Worm (Caenorhabditis elegans) whole organism, L4 larva: ENCODE data around the gene F46H5.5.

Source experiments
- F49E8.2 ChIP-seq: sonication (generic microtip); optimal IDR thresholded peaks from 2 replicates; lab custom pipeline; 2016; ENCODE audit warnings: missing compliant biosample characterization, mild to moderate bottlenecking, missing genetic modification characterization, borderline replicate concordance
- T20F7.1 ChIP-seq: fragments of 200-800 bp; sonication (Bioruptor generic); optimal IDR thresholded peaks from 2 replicates; lab custom pipeline; 2018; ENCODE audit warnings: mild to moderate bottlenecking, missing genetic modification characterization, missing compliant biosample characterization
- Y5F2A.4 ChIP-seq: fragments of 200-800 bp; sonication (Bioruptor generic); optimal IDR thresholded peaks from 2 replicates; lab custom pipeline; 2018; ENCODE audit warnings: mild to moderate bottlenecking, missing genetic modification characterization, missing compliant biosample characterization
- ZK337.2 ChIP-seq: fragments of 200-800 bp; sonication (Bioruptor generic); IDR thresholded peaks from 2 replicates; pipeline ENCODE4 v1.3.6; 2022; ENCODE audit warnings: missing genetic modification reagents, missing genetic modification characterization, missing compliant biosample characterization
- aha-1 ChIP-seq: fragments of 150-350 bp; peaks from one replicate; lab custom pipeline; 2014; ENCODE audit warnings: missing biosample characterization, missing genetic modification characterization
- aly-2 ChIP-seq: sonication (generic microtip); optimal IDR thresholded peaks from 2 replicates; lab custom pipeline; 2018; ENCODE audit warnings: missing biosample characterization, missing genetic modification characterization
- attf-4 ChIP-seq: sonication (generic microtip); optimal IDR thresholded peaks from 3 replicates; lab custom pipeline; 2017; ENCODE audit warnings: missing biosample characterization, missing genetic modification characterization
- ceh-20 ChIP-seq: fragments of 200-800 bp; sonication (Bioruptor generic); IDR thresholded peaks from 2 replicates; pipeline ENCODE4 v1.3.6; 2022; ENCODE audit warnings: missing genetic modification reagents, missing genetic modification characterization, missing compliant biosample characterization
- ceh-28 ChIP-seq: fragments of 150-350 bp; optimal IDR thresholded peaks from 2 replicates; lab custom pipeline; 2014; ENCODE audit warnings: missing biosample characterization, missing genetic modification reagents, missing genetic modification characterization
- ceh-62 ChIP-seq: sonication (generic microtip); optimal IDR thresholded peaks from 2 replicates; lab custom pipeline; 2017; ENCODE audit warnings: missing biosample characterization, missing genetic modification characterization
- ctbp-1 ChIP-seq: fragments of 200-800 bp; sonication (Bioruptor generic); IDR thresholded peaks from 2 replicates; pipeline ENCODE4 v1.3.6; 2022; ENCODE audit warnings: missing genetic modification reagents, missing genetic modification characterization, missing compliant biosample characterization
- daf-12 ChIP-seq: fragments of 150-350 bp; optimal IDR thresholded peaks from 2 replicates; lab custom pipeline; 2014; ENCODE audit warnings: missing biosample characterization, missing genetic modification reagents, missing genetic modification characterization
- daf-16 ChIP-seq, 3 experiments: sonication (generic microtip); optimal IDR thresholded peaks; 2 replicates each; lab custom pipeline; 2016 to 2017; ENCODE audit warnings: missing genetic modification characterization in 3 of 3, missing genetic modification reagents in 3 of 3, mild to moderate bottlenecking in 2 of 3, missing compliant biosample characterization in 2 of 3, missing biosample characterization in 1 of 3, moderate library complexity in 1 of 3
- dmd-6 ChIP-seq: fragments of 200-800 bp; sonication (Bioruptor generic); IDR thresholded peaks from 2 replicates; pipeline ENCODE4 v1.3.6; 2022; ENCODE audit warnings: missing genetic modification reagents, missing genetic modification characterization, missing compliant biosample characterization
- dpl-1 ChIP-seq: fragments of 150-350 bp; optimal IDR thresholded peaks from 2 replicates; lab custom pipeline; 2014; ENCODE audit warnings: missing biosample characterization, missing genetic modification reagents, missing genetic modification characterization
- duxl-1 ChIP-seq: sonication (generic microtip); optimal IDR thresholded peaks from 2 replicates; lab custom pipeline; 2016; ENCODE audit warnings: mild to moderate bottlenecking, missing genetic modification characterization, moderate library complexity, missing compliant biosample characterization; ENCODE audit not compliant: poor library complexity
- dve-1 ChIP-seq: sonication (generic microtip); optimal IDR thresholded peaks from 2 replicates; lab custom pipeline; 2017; ENCODE audit warnings: antibody characterized with exemption, mild to moderate bottlenecking, missing genetic modification characterization, missing compliant biosample characterization; ENCODE audit not compliant: insufficient read depth
- hif-1 ChIP-seq, 2 experiments: sonication (generic microtip); optimal IDR thresholded peaks; 2 replicates each; lab custom pipeline; 2016 to 2017; ENCODE audit warnings: missing compliant biosample characterization in 2 of 2, missing genetic modification characterization in 2 of 2, missing genetic modification reagents in 2 of 2, missing genotype in 2 of 2, mild to moderate bottlenecking in 1 of 2
- hlh-11 ChIP-seq: fragments of 200-800 bp; sonication (Bioruptor generic); optimal IDR thresholded peaks from 2 replicates; lab custom pipeline; 2018; ENCODE audit warnings: mild to moderate bottlenecking, missing genetic modification characterization, missing compliant biosample characterization
- hlh-30 ChIP-seq: sonication (generic microtip); optimal IDR thresholded peaks from 2 replicates; lab custom pipeline; 2017; ENCODE audit warnings: antibody characterized with exemption, mild to moderate bottlenecking, missing genetic modification characterization, missing compliant biosample characterization; ENCODE audit not compliant: insufficient read depth
- hmg-1.1 ChIP-seq: fragments of 200-800 bp; sonication (Bioruptor generic); IDR thresholded peaks from 2 replicates; pipeline ENCODE4 v1.3.6; 2022; ENCODE audit warnings: missing genetic modification reagents, missing genetic modification characterization, missing compliant biosample characterization
- lim-7 ChIP-seq: fragments of 200-800 bp; sonication (Bioruptor generic); IDR thresholded peaks from 2 replicates; pipeline ENCODE4 v1.3.6; 2022; ENCODE audit warnings: missing genetic modification characterization, missing compliant biosample characterization
- lin-1 ChIP-seq: fragments of 200-800 bp; sonication (Bioruptor generic); IDR thresholded peaks from 2 replicates; pipeline ENCODE4 v1.3.6; 2022; ENCODE audit warnings: missing genetic modification reagents, missing genetic modification characterization, missing compliant biosample characterization
- lin-15B ChIP-seq: fragments of 150-350 bp; sonication (generic microtip); optimal IDR thresholded peaks from 3 replicates; lab custom pipeline; 2014; ENCODE audit warnings: missing biosample characterization, missing genetic modification characterization
- lin-38 ChIP-seq: fragments of 200-800 bp; sonication (Bioruptor generic); IDR thresholded peaks from 2 replicates; pipeline ENCODE4 v1.3.6; 2022; ENCODE audit warnings: missing genetic modification reagents, missing genetic modification characterization, missing compliant biosample characterization
- madf-9 ChIP-seq: fragments of 200-800 bp; sonication (Bioruptor generic); conservative IDR thresholded peaks from 2 replicates; pipeline ENCODE4 v1.3.6; 2022; ENCODE audit warnings: missing genetic modification reagents, missing genetic modification characterization, missing compliant biosample characterization
- mdl-1 ChIP-seq, 2 experiments: fragments of 150-350 bp in 1 of 2; sonication (generic microtip) in 1 of 2; optimal IDR thresholded peaks; 2 replicates each; lab custom pipeline; 2014 to 2017; ENCODE audit warnings: missing biosample characterization in 2 of 2, missing genetic modification characterization in 2 of 2
- mdt-29 ChIP-seq: fragments of 200-800 bp; sonication (Bioruptor generic); IDR thresholded peaks from 2 replicates; pipeline ENCODE4 v1.3.6; 2022; ENCODE audit warnings: missing genetic modification reagents, missing genetic modification characterization, missing compliant biosample characterization
- mep-1 ChIP-seq: fragments of 150-350 bp; sonication (generic microtip); optimal IDR thresholded peaks from 3 replicates; lab custom pipeline; 2014; ENCODE audit warnings: missing biosample characterization, missing genetic modification characterization
- mes-2 ChIP-seq: sonication (generic microtip); optimal IDR thresholded peaks from 2 replicates; lab custom pipeline; 2016; ENCODE audit warnings: missing genotype, mild to moderate bottlenecking, missing genetic modification characterization, missing compliant biosample characterization; ENCODE audit not compliant: poor library complexity, severe bottlenecking
- mxl-2 ChIP-seq: fragments of 200-800 bp; sonication (Bioruptor generic); conservative IDR thresholded peaks from 2 replicates; pipeline ENCODE4 v1.3.6; 2022; ENCODE audit warnings: missing genetic modification reagents, missing genetic modification characterization, missing compliant biosample characterization
- mxl-3 ChIP-seq: fragments of 200-800 bp; sonication (Bioruptor generic); optimal IDR thresholded peaks from 2 replicates; lab custom pipeline; 2018; ENCODE audit warnings: mild to moderate bottlenecking, missing genetic modification characterization, missing compliant biosample characterization
- nhr-10 ChIP-seq: fragments of 150-350 bp; optimal IDR thresholded peaks from 2 replicates; lab custom pipeline; 2014; ENCODE audit warnings: missing biosample characterization, missing genetic modification characterization
- nhr-25 ChIP-seq: sonication (generic microtip); optimal IDR thresholded peaks from 2 replicates; lab custom pipeline; 2017; ENCODE audit warnings: missing genetic modification characterization, mild to moderate bottlenecking, missing compliant biosample characterization, antibody characterized with exemption, moderate library complexity, borderline replicate concordance; ENCODE audit not compliant: insufficient read depth
- nhr-28 ChIP-seq: fragments of 150-350 bp; optimal IDR thresholded peaks from 2 replicates; lab custom pipeline; 2014; ENCODE audit warnings: missing biosample characterization, missing genetic modification characterization
- nhr-48 ChIP-seq: sonication (generic microtip); optimal IDR thresholded peaks from 2 replicates; lab custom pipeline; 2016; ENCODE audit warnings: mild to moderate bottlenecking, missing genetic modification characterization, missing compliant biosample characterization
- nhr-6 ChIP-seq: fragments of 150-350 bp; optimal IDR thresholded peaks from 2 replicates; lab custom pipeline; 2014; ENCODE audit warnings: missing biosample characterization, missing genetic modification characterization
- nhr-76 ChIP-seq: fragments of 150-350 bp; optimal IDR thresholded peaks from 2 replicates; lab custom pipeline; 2014; ENCODE audit warnings: missing biosample characterization, missing genetic modification characterization
- nhr-77 ChIP-seq: fragments of 150-350 bp; optimal IDR thresholded peaks from 2 replicates; lab custom pipeline; 2014; ENCODE audit warnings: missing biosample characterization, missing genetic modification characterization
- php-3 ChIP-seq: fragments of 200-800 bp; sonication (Bioruptor generic); IDR thresholded peaks from 2 replicates; pipeline ENCODE4 v1.3.6; 2022; ENCODE audit warnings: missing genetic modification reagents, missing genetic modification characterization, missing compliant biosample characterization
- pqm-1 ChIP-seq: sonication (generic microtip); optimal IDR thresholded peaks from 2 replicates; lab custom pipeline; 2017; ENCODE audit warnings: missing biosample characterization, missing genetic modification characterization
- rbr-2 ChIP-seq: sonication (generic microtip); optimal IDR thresholded peaks from 2 replicates; lab custom pipeline; 2016; ENCODE audit warnings: missing genotype, missing genetic modification characterization, missing compliant biosample characterization
- saeg-2 ChIP-seq: fragments of 200-800 bp; sonication (Bioruptor generic); IDR thresholded peaks from 2 replicates; pipeline ENCODE4 v1.3.6; 2022; ENCODE audit warnings: missing genetic modification reagents, missing genetic modification characterization, missing compliant biosample characterization
- sdz-12 ChIP-seq: fragments of 200-800 bp; sonication (Bioruptor generic); optimal IDR thresholded peaks from 2 replicates; lab custom pipeline; 2018; ENCODE audit warnings: mild to moderate bottlenecking, missing genetic modification characterization, missing compliant biosample characterization
- tra-1 ChIP-seq: fragments of 200-800 bp; sonication (Bioruptor generic); IDR thresholded peaks from 2 replicates; pipeline ENCODE4 v1.3.6; 2022; ENCODE audit warnings: missing genetic modification reagents, missing genetic modification characterization, missing compliant biosample characterization
- unc-39 ChIP-seq: sonication (generic microtip); optimal IDR thresholded peaks from 2 replicates; lab custom pipeline; 2017; ENCODE audit warnings: missing biosample characterization, missing genetic modification characterization
- zfp-2 ChIP-seq: sonication (generic microtip); optimal IDR thresholded peaks from 2 replicates; lab custom pipeline; 2016; ENCODE audit warnings: mild to moderate bottlenecking, missing genetic modification characterization, missing compliant biosample characterization
- zfp-3 ChIP-seq: fragments of 200-800 bp; sonication (Bioruptor generic); conservative IDR thresholded peaks from 2 replicates; pipeline ENCODE4 v1.3.6; 2022; ENCODE audit warnings: missing genetic modification reagents, missing genetic modification characterization, missing compliant biosample characterization
- ztf-7 ChIP-seq: fragments of 150-350 bp; optimal IDR thresholded peaks from 2 replicates; lab custom pipeline; 2014; ENCODE audit warnings: missing biosample characterization, missing genetic modification characterization

The F46H5.5 gene

ce11 chrX:7244756-7245155, 12.0 kb downstream of the F46H5.5 start (continued):
- TF ChIP-seq nhr-28 (tag; lab: Kevin White, UChicago) (peak; percentile 86), nhr-77 (peak; percentile 73), T20F7.1 (GFP tag; lab: Kevin White, UChicago) (peak; percentile 48), hmg-1.1 (GFP tag; lab: Robert Waterston, UW) (0 out of 2 replicates have a peak, but pooled peaks have one; percentile 17), ZK337.2 (GFP tag; lab: Robert Waterston, UW) (no peak), nhr-10 (tag; lab: Kevin White, UChicago) (peak; percentile 53), daf-16 (GFP tag; optimal IDR thresholded peaks at IDR 0.05; lab: Kevin White, UChicago) (peak in 1 of 2 experiments; percentile 57), daf-16 (tag; optimal IDR thresholded peaks at IDR 0.05; lab: Kevin White, UChicago) (peak; percentile 95), dve-1 (peak; percentile 92), attf-4 (tag; lab: Kevin White, UChicago) (no peak), php-3 (GFP tag; lab: Robert Waterston, UW) (peak; percentile 87), sdz-12 (no peak), ceh-62 (tag; lab: Kevin White, UChicago) (no peak), hlh-11 (tag; lab: Kevin White, UChicago) (peak; percentile 94), mdt-29 (GFP tag; lab: Robert Waterston, UW) (peak; percentile 74), hif-1 (tag; optimal IDR thresholded peaks at IDR 0.05; lab: Kevin White, UChicago) (peak in 1 of 2 experiments; percentile 25), nhr-6 (tag; lab: Kevin White, UChicago) (peak; percentile 36), mes-2 (tag; lab: Kevin White, UChicago) (peak; percentile 44), ctbp-1 (GFP tag; lab: Robert Waterston, UW) (no peak), nhr-48 (peak; percentile 75), ceh-20 (peak; percentile 50; the same call in 1 of the 2 replicates), mep-1 (tag; lab: Kevin White, UChicago) (peak; percentile 31), Y5F2A.4 (no peak), saeg-2 (GFP tag; lab: Robert Waterston, UW) (0 out of 2 replicates have a peak, but pooled peaks have one; percentile 8), mxl-3 (GFP tag; lab: Kevin White, UChicago) (peak; percentile 35), pqm-1 (tag; lab: Kevin White, UChicago) (peak; percentile 93), madf-9 (GFP tag; lab: Robert Waterston, UW) (no peak), dmd-6 (peak; percentile 94), F49E8.2 (tag; lab: Kevin White, UChicago) (no peak), unc-39 (tag; lab: Kevin White, UChicago) (no peak), mxl-2 (GFP tag; lab: Robert Waterston, UW) (0 out of 2 replicates have a peak, but pooled peaks have one; percentile 26), aha-1 (tag; lab: Kevin White, UChicago) (peak; percentile 90)

ce11 chrX:7242878-7243277, 13.9 kb downstream of the F46H5.5 start, which contains the start of gene F46H5.7:
Gene F46H5.7 (minus strand): TSS chrX:7242983.
- TF ChIP-seq ZK337.2 (GFP tag; lab: Robert Waterston, UW) (no peak), hlh-30 (tag; lab: Kevin White, UChicago) (no peak), dmd-6 (peak; percentile 43; the same call in 1 of the 2 replicates), lin-38 (GFP tag; lab: Robert Waterston, UW) (no peak), lin-15B (no peak), zfp-2 (tag; lab: Kevin White, UChicago) (no peak), ztf-7 (tag; lab: Kevin White, UChicago) (no peak), mes-2 (tag; lab: Kevin White, UChicago) (no peak), aha-1 (tag; lab: Kevin White, UChicago) (no peak), ceh-20 (no peak), lim-7 (GFP tag; lab: Robert Waterston, UW) (0 out of 2 replicates have a peak, but pooled peaks have one; percentile 25), nhr-77 (no peak), tra-1 (GFP tag; lab: Robert Waterston, UW) (no peak), rbr-2 (no peak), ceh-28 (tag; lab: Kevin White, UChicago) (no peak), zfp-3 (GFP tag; lab: Robert Waterston, UW) (no peak), lin-1 (GFP tag; lab: Robert Waterston, UW) (no peak), duxl-1 (no peak), daf-12 (no peak), nhr-76 (no peak), dpl-1 (GFP tag; lab: Kevin White, UChicago) (no peak), aly-2 (tag; lab: Kevin White, UChicago) (no peak), mdl-1 (tag; optimal IDR thresholded peaks at IDR 0.05; lab: Kevin White, UChicago) (no peak), nhr-25 (tag; lab: Kevin White, UChicago) (peak; percentile 31)
